Worm (Caenorhabditis elegans) whole organism, late embryonic: Measurements from ENCODE around the gene srpa-68.

Experiments used
- F13H6.1 ChIP-seq: sonication (generic microtip); optimal IDR thresholded peaks from 2 replicates; lab custom pipeline; 2016; ENCODE audit warnings: missing genetic modification characterization, missing compliant biosample characterization
- ama-1 ChIP-seq: fragments of 150-350 bp; optimal IDR thresholded peaks from 2 replicates; lab custom pipeline; 2014
- ceh-48 ChIP-seq: sonication (generic microtip); optimal IDR thresholded peaks from 2 replicates; lab custom pipeline; 2016; ENCODE audit warnings: missing genetic modification characterization, inconsistent platforms, missing compliant biosample characterization
- che-1 ChIP-seq: sonication (generic microtip); optimal IDR thresholded peaks from 2 replicates; lab custom pipeline; 2016; ENCODE audit warnings: mild to moderate bottlenecking, missing genetic modification characterization, missing compliant biosample characterization
- eyg-1 ChIP-seq: sonication (generic microtip); optimal IDR thresholded peaks from 2 replicates; lab custom pipeline; 2016; ENCODE audit warnings: missing genotype, missing genetic modification characterization, missing compliant biosample characterization
- fkh-10 ChIP-seq: fragments of 150-350 bp; optimal IDR thresholded peaks from 2 replicates; lab custom pipeline; 2014; ENCODE audit warnings: missing biosample characterization, missing genetic modification reagents, missing genetic modification characterization
- lin-11 ChIP-seq: fragments of 200-800 bp; sonication (Bioruptor generic); optimal IDR thresholded peaks from 2 replicates; lab custom pipeline; 2018; ENCODE audit warnings: mild to moderate bottlenecking, missing genetic modification characterization, missing compliant biosample characterization
- nfya-1 ChIP-seq: sonication (generic microtip); optimal IDR thresholded peaks from 2 replicates; lab custom pipeline; 2017; ENCODE audit warnings: missing genetic modification characterization, mild to moderate bottlenecking, missing compliant biosample characterization, antibody characterized with exemption, moderate library complexity
- pqm-1 ChIP-seq: sonication (generic microtip); optimal IDR thresholded peaks from 2 replicates; lab custom pipeline; 2016; ENCODE audit warnings: missing genetic modification characterization, missing compliant biosample characterization
- rnt-1 ChIP-seq: sonication (generic microtip); optimal IDR thresholded peaks from 2 replicates; lab custom pipeline; 2016; ENCODE audit warnings: missing genetic modification characterization, missing compliant biosample characterization

DNA sequence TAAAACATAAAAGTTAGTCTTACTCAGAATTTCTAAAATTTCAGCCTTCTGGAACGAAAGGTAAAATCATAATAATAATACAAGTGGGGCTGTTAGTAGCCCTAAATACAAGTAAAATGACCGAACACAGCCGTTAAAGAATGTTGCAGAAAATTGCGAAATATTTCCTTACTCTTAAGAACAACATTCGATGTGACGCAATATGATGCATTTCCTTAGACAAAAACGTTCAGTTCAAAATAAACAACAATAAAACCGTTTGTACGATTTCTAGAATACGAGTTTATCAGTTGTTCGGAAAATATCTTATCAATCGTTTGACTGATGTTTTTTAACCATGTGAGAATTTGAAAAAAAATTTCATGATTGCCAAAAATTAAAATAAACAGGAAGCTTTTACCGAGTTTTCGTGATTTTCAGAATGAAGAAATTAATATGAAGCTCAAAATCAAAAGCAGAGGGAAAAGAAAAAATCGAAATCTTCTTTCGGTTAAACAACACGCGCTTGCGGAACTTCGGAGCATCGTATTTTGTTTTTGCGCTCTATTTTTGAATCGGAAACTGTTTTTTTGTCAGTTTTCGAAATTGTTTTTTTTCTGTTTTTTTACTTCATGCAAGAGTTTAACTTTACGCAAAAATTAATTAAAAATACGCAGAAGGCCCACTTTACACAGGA is 45.5 kb downstream of the srpa-68 start:
- TF ChIP-seq pqm-1 (tag; lab: Kevin White, UChicago) (no peak), lin-11 (tag; lab: Kevin White, UChicago) (no peak), F13H6.1 (tag; lab: Kevin White, UChicago) (no peak), fkh-10 (GFP tag; lab: Kevin White, UChicago) (no peak), eyg-1 (tag; lab: Kevin White, UChicago) (no peak), ama-1 (lab: Kevin White, UChicago) (no peak), ceh-48 (peak; percentile 1), rnt-1 (tag; lab: Kevin White, UChicago) (no peak), nfya-1 (tag; lab: Kevin White, UChicago) (no peak), che-1 (tag; lab: Kevin White, UChicago) (no peak)
